Worm (Caenorhabditis elegans) whole organism, midembryonic: ENCODE results near the gene W06H8.6.
A peak's percentile ranks its signal among the peaks of the same experiment; 100 is the strongest.

ENCODE experiments used
- T22C8.4 ChIP-seq: fragments of 200-800 bp; sonication (Bioruptor generic); IDR thresholded peaks from 2 replicates; pipeline ENCODE4 v1.3.6; 2022; ENCODE audit warnings: missing genetic modification characterization, missing compliant biosample characterization
- flt-1 ChIP-seq: fragments of 200-800 bp; sonication (Bioruptor generic); IDR thresholded peaks from 2 replicates; pipeline ENCODE4 v1.3.6; 2022; ENCODE audit warnings: missing genetic modification characterization, missing compliant biosample characterization
- klf-2 ChIP-seq: fragments of 200-800 bp; sonication (Bioruptor generic); conservative IDR thresholded peaks from 2 replicates; pipeline ENCODE4 v1.3.6; 2022; ENCODE audit warnings: missing genetic modification reagents, missing genetic modification characterization, missing compliant biosample characterization
- med-1 ChIP-seq: sonication (generic microtip); optimal IDR thresholded peaks from 2 replicates; lab custom pipeline; 2017; ENCODE audit warnings: missing genetic modification characterization, mild to moderate bottlenecking, missing compliant biosample characterization, antibody characterized with exemption, missing genetic modification reagents; ENCODE audit not compliant: insufficient read depth
- ref-1 ChIP-seq: fragments of 200-800 bp; sonication (Bioruptor generic); conservative IDR thresholded peaks from 2 replicates; pipeline ENCODE4 v1.3.6; 2022; ENCODE audit warnings: missing genetic modification reagents, missing genetic modification characterization, missing compliant biosample characterization
- tab-1 ChIP-seq: fragments of 200-800 bp; sonication (Bioruptor generic); IDR thresholded peaks from 2 replicates; pipeline ENCODE4 v1.3.6; 2022; ENCODE audit warnings: missing genetic modification characterization, missing compliant biosample characterization
- ztf-23 ChIP-seq: fragments of 200-800 bp; sonication (Bioruptor generic); IDR thresholded peaks from 2 replicates; pipeline ENCODE4 v1.3.6; 2022; ENCODE audit warnings: missing genetic modification reagents, missing genetic modification characterization, missing compliant biosample characterization
- ztf-29 ChIP-seq: fragments of 200-800 bp; sonication (Bioruptor generic); IDR thresholded peaks from 2 replicates; pipeline ENCODE4 v1.3.6; 2022; ENCODE audit warnings: missing genetic modification reagents, missing genetic modification characterization, missing compliant biosample characterization

DNA sequence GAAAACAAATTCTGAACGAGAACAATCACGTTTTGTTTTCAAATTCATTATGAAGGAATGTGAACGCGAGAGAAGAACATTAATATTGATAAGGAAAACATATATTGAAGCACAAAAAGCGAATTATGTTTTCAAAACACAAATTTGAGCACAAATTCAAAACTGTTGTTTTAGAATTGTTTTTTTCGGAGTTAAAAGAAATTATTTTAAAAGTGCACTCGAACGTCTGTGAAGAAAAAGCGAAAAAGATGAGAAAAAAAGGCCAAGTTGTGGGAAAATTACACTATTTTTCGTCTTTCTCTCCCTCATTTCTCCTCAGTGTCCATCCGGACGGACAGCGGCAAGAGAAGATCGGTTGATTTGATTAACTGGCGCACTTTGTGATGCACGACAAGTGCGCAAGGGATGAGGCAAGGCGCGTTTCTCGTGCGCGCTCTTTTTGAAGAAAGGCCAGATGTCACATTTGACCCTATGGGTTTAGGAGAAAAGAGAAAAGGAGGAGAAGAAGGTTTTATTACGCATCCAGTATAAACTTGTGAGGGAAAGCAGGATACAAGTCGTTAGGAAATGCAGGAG lies 40.5 kb upstream of the W06H8.6 start, which contains the start of gene mrck-1:
- TF ChIP-seq klf-2 (GFP tag; lab: Robert Waterston, UW) (peak; percentile 61), ztf-23 (GFP tag; lab: Robert Waterston, UW) (peak; percentile 87), ref-1 (GFP tag; lab: Robert Waterston, UW) (peak; percentile 59), flt-1 (GFP tag; lab: Robert Waterston, UW) (peak; percentile 91), ztf-29 (GFP tag; lab: Robert Waterston, UW) (peak; percentile 60; the same call in 1 of the 2 replicates), med-1 (GFP tag; lab: Kevin White, UChicago) (peak; percentile 53), tab-1 (GFP tag; lab: Robert Waterston, UW) (peak; percentile 90), T22C8.4 (GFP tag; lab: Robert Waterston, UW) (peak; percentile 71)
